Worm (Caenorhabditis elegans): ENCODE measurements around the gene srg-53.

The srg-53 gene

DNA sequence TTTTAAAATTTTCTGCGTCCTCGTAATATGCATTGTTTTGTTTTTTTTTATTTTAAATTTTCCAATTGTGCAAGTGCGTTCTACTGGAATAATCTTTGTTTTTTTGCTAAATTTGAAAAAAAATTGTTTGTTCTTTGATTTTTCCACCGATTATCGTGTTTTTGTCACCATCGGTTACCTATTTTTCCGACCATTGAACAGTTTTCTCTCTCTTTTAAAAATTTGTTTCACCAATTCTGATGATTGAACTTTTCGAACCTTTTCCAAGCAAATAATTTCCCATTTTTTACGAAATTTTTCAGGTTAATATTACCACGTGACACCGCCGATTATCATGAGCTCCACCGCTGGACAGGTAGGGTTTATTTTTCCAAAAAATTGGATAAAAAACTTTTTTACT is 32.2 kb downstream of the srg-53 start, which contains the start of gene adh-5:
adh-5 (plus strand) TSS at position 301 of the 400 bp plus-strand sequence.
- TF ChIP-seq repo-1 (tag; optimal IDR thresholded peaks at IDR 0.05): no peak
- no peak for TF ChIP-seq C17E4.6 (GFP tag; IDR thresholded peaks at IDR 0.05)
- TF ChIP-seq F23B12.7 (tag; optimal IDR thresholded peaks at IDR 0.05; ENCODE audit: insufficient read depth): no peak
- TF ChIP-seq madf-6 (GFP tag; IDR thresholded peaks at IDR 0.05): no peak
- TF ChIP-seq dpff-1 (tag; optimal IDR thresholded peaks at IDR 0.05): no peak
- TF ChIP-seq nfya-2 (GFP tag; IDR thresholded peaks at IDR 0.05): no peak
- TF ChIP-seq attf-3 (GFP tag; conservative IDR thresholded peaks at IDR 0.05): no peak
- no peak for TF ChIP-seq unc-130 (GFP tag; optimal IDR thresholded peaks at IDR 0.05)
- no peak for TF ChIP-seq hlh-12 (tag; optimal IDR thresholded peaks at IDR 0.05)
- TF ChIP-seq hmg-20 (GFP tag; IDR thresholded peaks at IDR 0.05): no peak
- TF ChIP-seq hsf-1 (GFP tag; IDR thresholded peaks at IDR 0.05): no peak
- no peak for TF ChIP-seq nhr-120 (GFP tag; IDR thresholded peaks at IDR 0.05)

DNA sequence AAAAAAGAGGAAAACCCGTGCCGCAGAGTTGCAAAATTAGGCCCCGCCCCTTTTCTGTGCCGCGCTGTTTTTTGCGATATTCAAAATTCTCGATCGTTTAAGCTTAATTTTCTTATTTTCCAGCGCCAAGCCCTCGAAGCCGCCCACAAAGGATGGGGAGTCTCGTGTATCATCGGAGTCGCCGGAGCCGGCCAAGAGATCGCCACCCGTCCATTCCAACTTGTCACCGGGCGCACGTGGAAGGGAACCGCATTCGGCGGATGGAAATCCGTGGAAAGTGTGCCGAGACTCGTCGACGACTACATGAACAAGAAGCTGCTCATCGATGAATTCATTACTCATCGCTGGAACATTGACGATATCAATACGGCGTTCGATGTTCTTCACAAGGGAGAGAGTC is 36.4 kb downstream of the srg-53 start:
- peak; percentile 92; the same call in 1 of the 2 replicates for TF ChIP-seq F37B4.10 (GFP tag; IDR thresholded peaks at IDR 0.05)
- no peak for TF ChIP-seq rec-8 (tag; optimal IDR thresholded peaks at IDR 0.05)

DNA sequence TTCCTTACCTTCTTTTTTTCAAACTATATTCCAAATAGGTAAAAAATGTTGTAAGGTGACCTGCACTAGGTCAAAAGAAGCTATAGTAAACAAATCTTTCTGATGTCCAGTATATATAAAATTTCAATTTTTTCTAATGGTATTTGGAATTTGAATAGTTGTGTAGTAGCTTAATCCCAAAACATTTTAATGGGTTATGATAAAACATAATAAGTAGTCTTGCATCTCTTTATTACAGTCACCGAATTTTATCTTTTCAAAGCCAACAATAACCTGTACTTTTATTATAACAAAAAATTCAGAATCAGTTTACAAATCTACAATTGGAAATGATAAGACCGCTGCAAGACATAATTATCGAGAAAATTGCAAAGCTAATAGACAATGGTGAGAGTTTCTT is 38.2 kb downstream of the srg-53 start, which contains the start of gene H24K24.2:
H24K24.2 (plus strand) TSS at position 301 of the 400 bp plus-strand sequence.
- no peak for TF ChIP-seq sea-2 (GFP tag; IDR thresholded peaks at IDR 0.05)
- TF ChIP-seq ceh-27 (GFP tag; optimal IDR thresholded peaks at IDR 0.05): no peak
- TF ChIP-seq ztf-26 (tag; optimal IDR thresholded peaks at IDR 0.05): no peak
- TF ChIP-seq ceh-58 (GFP tag; IDR thresholded peaks at IDR 0.05): no peak
- no peak for TF ChIP-seq lin-35 (GFP tag; optimal IDR thresholded peaks at IDR 0.05)
- no peak for TF ChIP-seq repo-1 (tag; optimal IDR thresholded peaks at IDR 0.05)
- TF ChIP-seq dpl-1 (GFP tag; optimal IDR thresholded peaks at IDR 0.05): no peak
- TF ChIP-seq sptf-2 (GFP tag; optimal IDR thresholded peaks at IDR 0.05): no peak
- TF ChIP-seq B0035.1 (tag; optimal IDR thresholded peaks at IDR 0.05): no peak
- TF ChIP-seq hmg-1.2 (GFP tag; IDR thresholded peaks at IDR 0.05): no peak
- no peak for TF ChIP-seq nhr-179 (tag; optimal IDR thresholded peaks at IDR 0.05)
- no peak for TF ChIP-seq egl-44 (GFP tag; IDR thresholded peaks at IDR 0.05)
- TF ChIP-seq F33H1.4 (GFP tag; IDR thresholded peaks at IDR 0.05): no peak
